Worm (Caenorhabditis elegans) whole organism, L3 larva: ENCODE measurements around the gene twk-43.
A peak's percentile ranks its signal among the peaks of the same experiment; 100 is the strongest.

Source experiments
- R02D3.7 ChIP-seq: fragments of 150-350 bp; optimal IDR thresholded peaks from 2 replicates; lab custom pipeline; 2014; ENCODE audit warnings: missing biosample characterization, missing genetic modification characterization
- ZK546.5 ChIP-seq: sonication (generic microtip); optimal IDR thresholded peaks from 2 replicates; lab custom pipeline; 2017; ENCODE audit warnings: missing biosample characterization, missing genetic modification characterization
- ama-1 ChIP-seq: fragments of 150-350 bp; optimal IDR thresholded peaks from 2 replicates; lab custom pipeline; 2018
- ceh-16 ChIP-seq: sonication (generic microtip); optimal IDR thresholded peaks from 2 replicates; lab custom pipeline; 2017; ENCODE audit warnings: missing biosample characterization, missing genetic modification characterization
- ceh-28 ChIP-seq: fragments of 150-350 bp; optimal IDR thresholded peaks from 2 replicates; lab custom pipeline; 2014; ENCODE audit warnings: missing biosample characterization, missing genetic modification reagents, missing genetic modification characterization
- ceh-9 ChIP-seq: sonication (generic microtip); optimal IDR thresholded peaks from 2 replicates; lab custom pipeline; 2018; ENCODE audit warnings: missing biosample characterization, missing genetic modification characterization
- daf-12 ChIP-seq: fragments of 150-350 bp; optimal IDR thresholded peaks from 2 replicates; lab custom pipeline; 2014; ENCODE audit warnings: missing biosample characterization, missing genetic modification reagents, missing genetic modification characterization
- egl-27 ChIP-seq: sonication (generic microtip); optimal IDR thresholded peaks from 4 replicates; lab custom pipeline; 2017; ENCODE audit warnings: missing biosample characterization, missing genetic modification reagents, missing genetic modification characterization
- egl-5 ChIP-seq: fragments of 150-350 bp; optimal IDR thresholded peaks from 2 replicates; lab custom pipeline; 2017; ENCODE audit warnings: missing biosample characterization, missing genetic modification reagents, missing genetic modification characterization, inconsistent platforms
- elt-2 ChIP-seq: sonication (generic microtip); optimal IDR thresholded peaks from 2 replicates; lab custom pipeline; 2016; ENCODE audit warnings: missing genetic modification reagents, mild to moderate bottlenecking, missing genetic modification characterization, missing compliant biosample characterization
- elt-3 ChIP-seq, 3 experiments: fragments of 150-350 bp in 1 of 3; sonication (generic microtip) in 2 of 3; optimal IDR thresholded peaks; 2 replicates in 2 of 3; 4 replicates in 1 of 3; lab custom pipeline; 2014 to 2017; ENCODE audit warnings: missing biosample characterization in 3 of 3, missing genetic modification characterization in 3 of 3
- eor-1 ChIP-seq, 2 experiments: fragments of 150-350 bp; optimal IDR thresholded peaks; 2 replicates each; lab custom pipeline; 2014 to 2018; ENCODE audit warnings: missing biosample characterization in 2 of 2, missing genetic modification characterization in 2 of 2
- fkh-10 ChIP-seq: sonication (generic microtip); optimal IDR thresholded peaks from 2 replicates; lab custom pipeline; 2017; ENCODE audit warnings: missing biosample characterization, missing genetic modification reagents, missing genetic modification characterization
- fkh-2 ChIP-seq: fragments of 150-350 bp; optimal IDR thresholded peaks from 2 replicates; lab custom pipeline; 2014; ENCODE audit warnings: missing biosample characterization, missing genetic modification reagents, missing genetic modification characterization
- fos-1 ChIP-seq: fragments of 150-350 bp; optimal IDR thresholded peaks from 2 replicates; lab custom pipeline; 2014; ENCODE audit warnings: missing biosample characterization, missing genetic modification characterization
- jun-1 ChIP-seq: fragments of 150-350 bp; optimal IDR thresholded peaks from 2 replicates; lab custom pipeline; 2014; ENCODE audit warnings: missing biosample characterization, missing genetic modification reagents, missing genetic modification characterization
- lin-39 ChIP-seq: fragments of 150-350 bp; optimal IDR thresholded peaks from 2 replicates; lab custom pipeline; 2018; ENCODE audit warnings: missing biosample characterization, missing genetic modification reagents, missing genetic modification characterization
- lsy-12 ChIP-seq: sonication (generic microtip); optimal IDR thresholded peaks from 2 replicates; lab custom pipeline; 2016; ENCODE audit warnings: mild to moderate bottlenecking, missing genetic modification characterization, missing compliant biosample characterization
- mdl-1 ChIP-seq: fragments of 150-350 bp; optimal IDR thresholded peaks from 2 replicates; lab custom pipeline; 2014; ENCODE audit warnings: missing biosample characterization, missing genetic modification characterization
- nfya-1 ChIP-seq: sonication (generic microtip); optimal IDR thresholded peaks from 2 replicates; lab custom pipeline; 2017; ENCODE audit warnings: missing genetic modification characterization, mild to moderate bottlenecking, missing compliant biosample characterization, antibody characterized with exemption, moderate library complexity; ENCODE audit not compliant: insufficient read depth
- nhr-11 ChIP-seq: fragments of 150-350 bp; optimal IDR thresholded peaks from 2 replicates; lab custom pipeline; 2014; ENCODE audit warnings: missing biosample characterization, missing genetic modification characterization
- nhr-23 ChIP-seq: fragments of 150-350 bp; optimal IDR thresholded peaks from 2 replicates; lab custom pipeline; 2014; ENCODE audit warnings: missing biosample characterization, missing genetic modification reagents, missing genetic modification characterization
- nhr-237 ChIP-seq: fragments of 150-350 bp; optimal IDR thresholded peaks from 2 replicates; lab custom pipeline; 2014; ENCODE audit warnings: missing biosample characterization, missing genetic modification characterization
- nhr-25 ChIP-seq: sonication (generic microtip); optimal IDR thresholded peaks from 2 replicates; lab custom pipeline; 2017; ENCODE audit warnings: missing biosample characterization, missing genetic modification characterization
- nhr-28 ChIP-seq: fragments of 150-350 bp; optimal IDR thresholded peaks from 2 replicates; lab custom pipeline; 2014; ENCODE audit warnings: missing biosample characterization, missing genetic modification characterization
- nhr-43 ChIP-seq: sonication (generic microtip); optimal IDR thresholded peaks from 2 replicates; lab custom pipeline; 2016; ENCODE audit warnings: mild to moderate bottlenecking, missing genetic modification characterization, missing compliant biosample characterization; ENCODE audit not compliant: poor library complexity, severe bottlenecking
- nhr-67 ChIP-seq: fragments of 150-350 bp; optimal IDR thresholded peaks from 2 replicates; lab custom pipeline; 2014; ENCODE audit warnings: missing biosample characterization, missing genetic modification characterization
- nhr-76 ChIP-seq: fragments of 150-350 bp; sonication (generic microtip); optimal IDR thresholded peaks from 5 replicates; lab custom pipeline; 2014; ENCODE audit warnings: missing biosample characterization, missing genetic modification characterization
- nhr-77 ChIP-seq: fragments of 150-350 bp; optimal IDR thresholded peaks from 2 replicates; lab custom pipeline; 2014; ENCODE audit warnings: missing biosample characterization, missing genetic modification characterization
- pha-4 ChIP-seq: fragments of 150-350 bp; optimal IDR thresholded peaks from 2 replicates; lab custom pipeline; 2014; ENCODE audit warnings: missing biosample characterization, missing genetic modification reagents, missing genetic modification characterization
- pqm-1 ChIP-seq: fragments of 150-350 bp; optimal IDR thresholded peaks from 2 replicates; lab custom pipeline; 2017; ENCODE audit warnings: missing biosample characterization, missing genetic modification characterization, inconsistent platforms
- sea-2 ChIP-seq: fragments of 150-350 bp; sonication (generic microtip); optimal IDR thresholded peaks from 4 replicates; lab custom pipeline; 2014; ENCODE audit warnings: missing biosample characterization, missing genetic modification reagents, missing genetic modification characterization
- skn-1 ChIP-seq: fragments of 150-350 bp; optimal IDR thresholded peaks from 2 replicates; lab custom pipeline; 2014; ENCODE audit warnings: missing biosample characterization, missing genetic modification characterization
- snpc-4 ChIP-seq: fragments of 150-350 bp; optimal IDR thresholded peaks from 2 replicates; lab custom pipeline; 2014; ENCODE audit warnings: missing biosample characterization, missing genetic modification characterization
- tbx-2 ChIP-seq: sonication (generic microtip); optimal IDR thresholded peaks from 2 replicates; lab custom pipeline; 2016; ENCODE audit warnings: mild to moderate bottlenecking, missing genetic modification characterization, missing compliant biosample characterization
- unc-62 ChIP-seq: fragments of 150-350 bp; sonication (generic microtip); optimal IDR thresholded peaks from 4 replicates; lab custom pipeline; 2014; ENCODE audit warnings: missing biosample characterization, missing genetic modification reagents, missing genetic modification characterization
- zag-1 ChIP-seq: fragments of 150-350 bp; optimal IDR thresholded peaks from 2 replicates; lab custom pipeline; 2014; ENCODE audit warnings: missing biosample characterization, missing genetic modification characterization
- ztf-11 ChIP-seq: fragments of 150-350 bp; optimal IDR thresholded peaks from 2 replicates; lab custom pipeline; 2014; ENCODE audit warnings: missing biosample characterization, missing genetic modification characterization
- ztf-4 ChIP-seq: fragments of 150-350 bp; optimal IDR thresholded peaks from 2 replicates; lab custom pipeline; 2014; ENCODE audit warnings: missing biosample characterization, missing genetic modification characterization

Gene twk-43

DNA sequence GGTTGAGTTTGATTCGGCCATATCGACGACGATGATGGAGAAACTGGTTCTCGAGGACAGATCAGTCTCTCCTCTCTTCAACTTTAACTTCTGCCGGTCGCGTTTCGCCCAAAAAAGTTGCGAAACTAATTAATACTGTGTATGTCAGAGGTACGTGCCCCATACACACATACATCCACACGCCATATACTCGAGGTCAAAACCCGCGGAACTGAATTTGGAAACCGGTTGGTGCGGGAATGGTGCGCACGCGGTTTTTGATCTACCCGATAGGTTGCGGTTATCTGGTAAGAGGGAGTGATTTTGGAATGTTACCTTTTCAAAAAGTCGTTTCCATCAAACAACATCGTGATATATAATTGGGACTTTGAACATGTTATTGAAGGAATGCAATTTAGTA, 34.1 kb downstream of the twk-43 start, which contains the start of gene ifbp-1 (continued):
- TF ChIP-seq nhr-23 (peak; percentile 88), skn-1 (tag; lab: Kevin White, UChicago) (no peak), ztf-11 (no peak), unc-62 (GFP tag; lab: Kevin White, UChicago) (no peak), ceh-28 (tag; lab: Kevin White, UChicago) (no peak), nhr-76 (tag; lab: Kevin White, UChicago) (no peak), zag-1 (no peak), nhr-77 (tag; lab: Kevin White, UChicago) (no peak), ama-1 (no peak), jun-1 (tag; lab: Kevin White, UChicago) (peak; percentile 0), eor-1 (tag; optimal IDR thresholded peaks at IDR 0.05; lab: Kevin White, UChicago) (no peak), egl-5 (tag; lab: Kevin White, UChicago) (no peak), nhr-67 (tag; lab: Kevin White, UChicago) (no peak)

DNA sequence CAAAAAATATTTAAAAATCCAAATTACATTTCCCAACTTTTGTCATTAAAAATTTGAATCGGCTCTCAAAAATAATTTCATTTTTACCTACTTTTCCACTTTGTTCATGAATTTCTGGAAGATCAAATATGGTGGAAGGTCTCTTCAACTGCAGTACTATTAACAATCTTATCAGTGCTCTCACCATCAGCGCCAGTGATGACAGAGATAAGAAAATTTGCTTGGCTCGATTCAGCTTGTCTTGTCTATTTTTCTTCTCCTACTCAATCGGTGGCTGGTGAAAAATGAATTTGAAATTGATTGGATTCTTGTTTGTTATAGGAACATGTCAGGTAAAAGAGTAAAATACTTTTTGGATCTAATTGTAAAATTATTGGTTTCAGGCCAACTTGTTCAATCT, 34.9 kb downstream of the twk-43 start, which contains the start of gene cpz-2:
cpz-2 (plus strand) TSS at position 210 of the 400 bp plus-strand sequence.
- TF ChIP-seq elt-2 (tag; lab: Kevin White, UChicago) (peak; percentile 85), nhr-23 (no peak), pqm-1 (tag; lab: Kevin White, UChicago) (peak; percentile 44)

DNA sequence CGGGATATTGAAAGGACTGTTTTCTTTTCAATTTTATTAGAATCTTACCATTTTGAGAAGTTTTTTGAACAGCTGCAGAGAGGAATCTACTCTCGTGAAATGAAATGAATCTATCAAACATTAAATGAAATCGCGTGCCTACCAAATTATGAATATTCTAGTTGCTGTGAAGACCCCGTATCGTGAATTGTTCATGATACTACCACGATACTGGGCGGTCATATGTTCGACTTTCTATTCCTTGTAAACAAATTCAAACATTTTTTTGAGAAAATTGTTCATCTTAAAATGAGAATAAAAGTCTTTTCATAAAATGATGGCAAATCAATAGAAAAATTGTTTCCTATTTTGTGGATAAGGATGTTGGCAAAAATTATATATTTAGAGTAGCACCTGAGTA, 39.7 kb downstream of the twk-43 start, which contains the start of gene gcy-34:
gcy-34 (minus strand) TSS at position 101 of the 400 bp plus-strand sequence.
- no peak for TF ChIP-seq pqm-1 (tag; lab: Kevin White, UChicago)
- no peak for TF ChIP-seq ceh-28 (tag; lab: Kevin White, UChicago)
- no peak for TF ChIP-seq nhr-77 (tag; lab: Kevin White, UChicago)
- TF ChIP-seq fos-1 (tag; lab: Kevin White, UChicago) = no peak
- TF ChIP-seq egl-27 (tag; lab: Kevin White, UChicago) = no peak
- no peak for TF ChIP-seq sea-2 (GFP tag; lab: Kevin White, UChicago)
- no peak for TF ChIP-seq ama-1
- TF ChIP-seq nhr-76 (tag; lab: Kevin White, UChicago) = no peak

DNA sequence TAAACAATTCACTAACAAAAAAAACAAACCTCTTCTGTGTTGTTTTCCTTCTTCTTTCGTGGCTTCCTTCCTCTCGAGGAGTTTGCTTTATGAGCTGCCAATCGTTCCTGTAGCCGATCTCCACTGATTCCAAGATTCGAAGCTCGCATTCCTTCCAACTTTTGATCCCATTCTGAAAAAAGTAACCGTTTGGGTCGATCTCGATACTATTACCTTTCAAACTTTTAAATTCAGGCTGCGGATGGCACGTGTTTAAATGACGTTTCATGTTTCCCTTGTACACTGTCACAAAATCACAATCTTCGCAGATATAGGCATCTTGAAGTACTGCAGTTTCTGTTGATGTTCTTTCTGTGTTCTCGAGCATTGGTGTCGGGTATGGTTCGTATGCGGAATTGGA, 41.4 kb downstream of the twk-43 start:
- TF ChIP-seq R02D3.7 (tag; lab: Kevin White, UChicago) (no peak), lsy-12 (tag; lab: Kevin White, UChicago) (no peak), elt-2 (tag; lab: Kevin White, UChicago) (no peak), nhr-25 (tag; lab: Kevin White, UChicago) (no peak), nhr-77 (tag; lab: Kevin White, UChicago) (no peak), jun-1 (tag; lab: Kevin White, UChicago) (no peak), ZK546.5 (no peak), elt-3 (tag; optimal IDR thresholded peaks at IDR 0.05; lab: Kevin White, UChicago) (no peak), nhr-11 (tag; lab: Kevin White, UChicago) (no peak), nfya-1 (tag; lab: Kevin White, UChicago) (no peak), nhr-28 (tag; lab: Kevin White, UChicago) (no peak), skn-1 (tag; lab: Kevin White, UChicago) (no peak), tbx-2 (tag; lab: Kevin White, UChicago) (no peak), egl-5 (tag; lab: Kevin White, UChicago) (no peak), ama-1 (no peak), nhr-43 (tag; lab: Kevin White, UChicago) (no peak)

DNA sequence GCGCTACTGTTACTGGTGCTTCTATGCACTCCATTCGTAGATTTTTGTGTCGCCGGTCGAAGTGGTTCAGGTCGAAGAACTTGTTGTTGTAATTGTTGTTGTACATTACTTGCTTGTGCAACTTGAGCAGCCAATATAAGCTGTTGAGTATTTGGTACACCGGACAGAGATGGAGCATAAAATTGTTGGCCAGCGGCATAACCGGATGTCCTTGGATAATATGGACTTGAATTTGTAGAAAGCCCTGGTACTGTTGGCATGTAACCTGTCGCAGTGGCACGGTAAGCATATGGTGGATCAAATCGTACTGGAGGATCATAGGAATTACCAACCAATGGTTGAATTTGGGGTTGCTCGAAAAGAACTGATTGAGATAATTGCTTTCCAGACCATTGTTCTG, 42.9 kb downstream of the twk-43 start:
- no peak for TF ChIP-seq elt-2 (tag; lab: Kevin White, UChicago)
- TF ChIP-seq fkh-2 = no peak

DNA sequence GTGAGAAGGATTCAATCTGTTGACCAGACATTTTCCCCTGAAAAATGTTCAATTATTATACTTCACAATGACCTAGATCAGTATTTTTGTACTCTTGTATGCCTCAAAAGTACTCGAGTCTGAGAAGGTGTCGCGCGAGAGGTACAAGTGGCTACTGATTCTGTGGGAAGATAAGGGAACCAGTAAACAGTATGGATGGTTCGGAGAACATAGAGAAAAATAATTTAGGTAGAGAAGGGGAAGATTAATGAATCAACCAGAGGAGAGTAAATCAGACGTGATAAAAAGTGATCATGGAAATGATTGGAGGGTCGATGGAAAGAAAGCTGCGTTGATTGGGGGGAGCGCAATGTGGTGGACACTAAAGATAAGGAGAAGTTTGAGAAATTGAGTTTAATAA, 43.4 kb downstream of the twk-43 start:
- TF ChIP-seq ceh-9 = no peak
- TF ChIP-seq eor-1 (tag; optimal IDR thresholded peaks at IDR 0.05; lab: Kevin White, UChicago) = no peak
- TF ChIP-seq skn-1 (tag; lab: Kevin White, UChicago) = no peak
- TF ChIP-seq nhr-67 (tag; lab: Kevin White, UChicago) = no peak
- no peak for TF ChIP-seq unc-62 (GFP tag; lab: Kevin White, UChicago)
- TF ChIP-seq R02D3.7 (tag; lab: Kevin White, UChicago) = no peak
- TF ChIP-seq fkh-10 = no peak
- TF ChIP-seq ZK546.5 = no peak
- no peak for TF ChIP-seq snpc-4 (tag; lab: Kevin White, UChicago)
- TF ChIP-seq nhr-76 (tag; lab: Kevin White, UChicago) = no peak
- TF ChIP-seq daf-12 = no peak
- no peak for TF ChIP-seq ztf-4 (tag; lab: Kevin White, UChicago)
- peak; percentile 13 for TF ChIP-seq nhr-43 (tag; lab: Kevin White, UChicago)
- TF ChIP-seq nhr-77 (tag; lab: Kevin White, UChicago) = no peak
- TF ChIP-seq ceh-16 (tag; lab: Kevin White, UChicago) = no peak
- peak; percentile 62 for TF ChIP-seq nhr-23
- TF ChIP-seq sea-2 (GFP tag; lab: Kevin White, UChicago) = no peak
- TF ChIP-seq lin-39 (tag; lab: Kevin White, UChicago) = no peak
- peak; percentile 12 for TF ChIP-seq ceh-28 (tag; lab: Kevin White, UChicago)
- no peak for TF ChIP-seq nhr-237 (tag; lab: Kevin White, UChicago)
- no peak for TF ChIP-seq pha-4 (tag; lab: Kevin White, UChicago)
- TF ChIP-seq nhr-25 (tag; lab: Kevin White, UChicago) = peak; percentile 67
- no peak for TF ChIP-seq mdl-1 (tag; lab: Kevin White, UChicago)
- TF ChIP-seq ama-1 = no peak
- TF ChIP-seq pqm-1 (tag; lab: Kevin White, UChicago) = no peak
- TF ChIP-seq fkh-2 = no peak
- no peak for TF ChIP-seq lsy-12 (tag; lab: Kevin White, UChicago)
- TF ChIP-seq elt-3 (tag; optimal IDR thresholded peaks at IDR 0.05; lab: Kevin White, UChicago) = peak in 2 of 3 experiments; percentile 66 to 80
